Worm (Caenorhabditis elegans): ENCODE measurements around the gene iff-1.

ce11 chrIII:9793592-9794417 is 46.8 kb upstream of the iff-1 start, which contains the start of the genes R10E11.9 and mcm-6:
- TF ChIP-seq lin-13 (tag; optimal IDR thresholded peaks at IDR 0.05) (no peak), zip-8 (tag; optimal IDR thresholded peaks at IDR 0.05) (no peak), mep-1 (tag; optimal IDR thresholded peaks at IDR 0.05) (no peak), snpc-4 (tag; optimal IDR thresholded peaks at IDR 0.05) (no peak), unc-62 (GFP tag; optimal IDR thresholded peaks at IDR 0.05) (no peak), sptf-1 (tag; optimal IDR thresholded peaks at IDR 0.05) (no peak), M03D4.4 (tag; optimal IDR thresholded peaks at IDR 0.05) (no peak), elt-1 (tag; optimal IDR thresholded peaks at IDR 0.05; ENCODE audit: borderline replicate concordance, insufficient read depth) (no peak), lsy-2 (tag; optimal IDR thresholded peaks at IDR 0.05) (no peak), nhr-12 (tag; optimal IDR thresholded peaks at IDR 0.05) (no peak), ham-2 (GFP tag; optimal IDR thresholded peaks at IDR 0.05) (no peak), unc-120 (tag; optimal IDR thresholded peaks at IDR 0.05; ENCODE audit: poor library complexity, severe bottlenecking) (no peak), nhr-76 (tag; optimal IDR thresholded peaks at IDR 0.05) (no peak), lin-32 (GFP tag; optimal IDR thresholded peaks at IDR 0.05) (no peak)

All from whole organism, mixed stage, embryonic.